Worm (Caenorhabditis elegans): Measurements from ENCODE around the gene K04A8.1.
A peak's percentile ranks its signal among the peaks of the same experiment; 100 is the strongest.

DNA sequence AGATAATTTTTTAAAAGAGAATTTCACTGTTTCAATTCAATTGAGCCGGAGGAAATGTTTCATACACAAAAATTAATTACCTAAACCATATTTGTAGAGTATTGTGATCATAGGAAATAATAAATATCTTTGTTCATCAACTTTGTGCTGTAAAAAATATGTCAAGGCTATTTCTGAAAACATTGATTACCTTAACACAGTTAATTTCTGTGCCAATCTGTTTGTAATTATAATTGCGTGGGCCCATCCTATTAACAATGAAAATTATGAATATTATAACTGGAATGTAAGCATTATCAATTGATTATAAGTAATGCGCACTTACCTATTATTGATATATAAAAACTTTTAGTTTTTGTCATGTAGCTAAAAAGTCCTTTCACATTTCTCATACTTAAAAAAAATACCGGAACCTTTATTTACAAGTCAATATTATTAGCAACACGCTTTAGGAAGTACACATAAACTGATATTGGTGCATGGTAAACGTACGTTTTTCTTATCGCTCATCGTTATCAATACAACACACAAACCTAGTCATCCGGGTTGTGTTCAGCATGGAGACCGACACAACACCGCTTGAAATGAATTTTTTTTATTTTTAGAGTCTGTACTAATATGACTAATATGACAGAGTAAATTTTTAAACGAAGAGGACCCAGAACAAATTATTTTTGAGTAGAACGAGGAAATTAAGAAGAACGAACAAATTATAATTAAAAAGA, 9.4 kb downstream of the K04A8.1 start, which contains the start of gene fut-2:
- TF ChIP-seq unc-62 (GFP tag; optimal IDR thresholded peaks at IDR 0.05 in 1 of 2) (no peak), unc-62 (tag; optimal IDR thresholded peaks at IDR 0.05) (no peak), nhr-48 (tag; optimal IDR thresholded peaks at IDR 0.05) (no peak), nhr-10 (tag; optimal IDR thresholded peaks at IDR 0.05) (no peak), ZK546.5 (tag; optimal IDR thresholded peaks at IDR 0.05) (no peak), mdl-1 (tag; optimal IDR thresholded peaks at IDR 0.05) (peak in 1 of 2 experiments; percentile 5), lim-7 (GFP tag; IDR thresholded peaks at IDR 0.05) (no peak)
